Worm (Caenorhabditis elegans) whole organism, early embryonic: ENCODE data around the gene cox-17.

Experiments used
- ama-1 ChIP-seq: fragments of 150-350 bp; optimal IDR thresholded peaks from 2 replicates; lab custom pipeline; 2014
- scrt-1 ChIP-seq: fragments of 200-800 bp; sonication (Bioruptor generic); IDR thresholded peaks from 2 replicates; pipeline ENCODE4 v1.3.6; 2022; ENCODE audit warnings: missing genetic modification characterization, missing compliant biosample characterization

ce11 chrIII:222508-222907 lies 31.7 kb downstream of the cox-17 start:
- no peak for TF ChIP-seq ama-1 (lab: Kevin White, UChicago)
- no peak for TF ChIP-seq scrt-1 (GFP tag; lab: Robert Waterston, UW)
